Worm (Caenorhabditis elegans) whole organism, young adult: ENCODE measurements around the gene F07C3.2.

Experiments used
- B0019.2 ChIP-seq: fragments of 200-800 bp; sonication (Bioruptor generic); conservative IDR thresholded peaks from 2 replicates; pipeline ENCODE4 v1.3.6; 2022; ENCODE audit warnings: missing genetic modification reagents, missing genetic modification characterization, missing compliant biosample characterization
- B0035.1 ChIP-seq: sonication (generic microtip); optimal IDR thresholded peaks from 2 replicates; lab custom pipeline; 2016; ENCODE audit warnings: missing genetic modification characterization, mild to moderate bottlenecking, missing compliant biosample characterization, missing genotype, missing genetic modification reagents
- C06A6.2 ChIP-seq: fragments of 200-800 bp; sonication (Bioruptor generic); conservative IDR thresholded peaks from 2 replicates; pipeline ENCODE4 v1.3.6; 2022; ENCODE audit warnings: missing genetic modification characterization, missing compliant biosample characterization
- C17E4.6 ChIP-seq: fragments of 200-800 bp; sonication (Bioruptor generic); IDR thresholded peaks from 2 replicates; pipeline ENCODE4 v1.3.6; 2022; ENCODE audit warnings: missing genetic modification reagents, missing genetic modification characterization, missing compliant biosample characterization
- F37B4.10 ChIP-seq: fragments of 200-800 bp; sonication (Bioruptor generic); IDR thresholded peaks from 2 replicates; pipeline ENCODE4 v1.3.6; 2022; ENCODE audit warnings: missing genetic modification characterization, missing compliant biosample characterization
- F52B5.7 ChIP-seq: sonication (generic microtip); optimal IDR thresholded peaks from 2 replicates; lab custom pipeline; 2016; ENCODE audit warnings: mild to moderate bottlenecking, missing genetic modification characterization, missing compliant biosample characterization
- F55B11.4 ChIP-seq: sonication (generic microtip); optimal IDR thresholded peaks from 2 replicates; lab custom pipeline; 2016; ENCODE audit warnings: missing compliant biosample characterization, missing genetic modification characterization, borderline replicate concordance; ENCODE audit not compliant: insufficient read depth
- K11D2.4 ChIP-seq: fragments of 200-800 bp; sonication (Bioruptor generic); IDR thresholded peaks from 2 replicates; pipeline ENCODE4 v1.3.6; 2022; ENCODE audit warnings: missing genetic modification reagents, missing genetic modification characterization, missing compliant biosample characterization
- K12H6.12 ChIP-seq: fragments of 200-800 bp; sonication (Bioruptor generic); optimal IDR thresholded peaks from 2 replicates; lab custom pipeline; 2018; ENCODE audit warnings: mild to moderate bottlenecking, missing genetic modification characterization, missing compliant biosample characterization
- T07F8.4 ChIP-seq: sonication (generic microtip); optimal IDR thresholded peaks from 2 replicates; lab custom pipeline; 2016; ENCODE audit warnings: mild to moderate bottlenecking, missing genetic modification characterization, moderate library complexity, missing compliant biosample characterization
- Y53G8AR.9 ChIP-seq: fragments of 200-800 bp; sonication (Bioruptor generic); conservative IDR thresholded peaks from 2 replicates; pipeline ENCODE4 v1.3.6; 2022; ENCODE audit warnings: missing genetic modification reagents, missing genetic modification characterization, missing compliant biosample characterization
- Y95B8A.8 ChIP-seq: fragments of 200-800 bp; sonication (Bioruptor generic); IDR thresholded peaks from 2 replicates; pipeline ENCODE4 v1.3.6; 2022; ENCODE audit warnings: missing genetic modification reagents, missing genetic modification characterization, missing compliant biosample characterization
- aptf-2 ChIP-seq: fragments of 200-800 bp; sonication (Bioruptor generic); conservative IDR thresholded peaks from 2 replicates; pipeline ENCODE4 v1.3.6; 2022; ENCODE audit warnings: missing genetic modification reagents, missing genetic modification characterization, missing compliant biosample characterization
- attf-3 ChIP-seq: fragments of 200-800 bp; sonication (Bioruptor generic); conservative IDR thresholded peaks from 2 replicates; pipeline ENCODE4 v1.3.6; 2022; ENCODE audit warnings: missing genetic modification reagents, missing genetic modification characterization, missing compliant biosample characterization
- bed-2 ChIP-seq: fragments of 200-800 bp; sonication (Bioruptor generic); IDR thresholded peaks from 2 replicates; pipeline ENCODE4 v1.3.6; 2022; ENCODE audit warnings: missing genetic modification reagents, missing genetic modification characterization, missing compliant biosample characterization
- ccch-3 ChIP-seq: fragments of 200-800 bp; sonication (Bioruptor generic); optimal IDR thresholded peaks from 2 replicates; lab custom pipeline; 2018; ENCODE audit warnings: mild to moderate bottlenecking, missing genetic modification characterization, missing compliant biosample characterization
- ceh-91 ChIP-seq: fragments of 200-800 bp; sonication (Bioruptor generic); IDR thresholded peaks from 2 replicates; pipeline ENCODE4 v1.3.6; 2022; ENCODE audit warnings: missing genetic modification reagents, missing genetic modification characterization, missing compliant biosample characterization
- dpl-1 ChIP-seq: fragments of 150-350 bp; optimal IDR thresholded peaks from 2 replicates; lab custom pipeline; 2014; ENCODE audit warnings: missing biosample characterization, missing genetic modification reagents, missing genetic modification characterization
- efl-1 ChIP-seq: fragments of 150-350 bp; optimal IDR thresholded peaks from 2 replicates; lab custom pipeline; 2014; ENCODE audit warnings: missing biosample characterization, missing genetic modification reagents, missing genetic modification characterization
- egrh-3 ChIP-seq: fragments of 200-800 bp; sonication (Bioruptor generic); IDR thresholded peaks from 2 replicates; pipeline ENCODE4 v1.3.6; 2022; ENCODE audit warnings: missing genetic modification reagents, missing genetic modification characterization, missing compliant biosample characterization
- gei-17 ChIP-seq: fragments of 200-800 bp; sonication (Bioruptor generic); optimal IDR thresholded peaks from 2 replicates; lab custom pipeline; 2018; ENCODE audit warnings: mild to moderate bottlenecking, missing genetic modification characterization, missing compliant biosample characterization
- him-1 ChIP-seq: sonication (generic microtip); optimal IDR thresholded peaks from 2 replicates; lab custom pipeline; 2016; ENCODE audit warnings: missing genotype, missing genetic modification reagents, missing genetic modification characterization, missing compliant biosample characterization
- hmg-1.2 ChIP-seq: fragments of 200-800 bp; sonication (Bioruptor generic); IDR thresholded peaks from 2 replicates; pipeline ENCODE4 v1.3.6; 2022; ENCODE audit warnings: missing genetic modification reagents, missing genetic modification characterization, missing compliant biosample characterization
- hrde-1 ChIP-seq: sonication (generic microtip); optimal IDR thresholded peaks from 2 replicates; lab custom pipeline; 2016; ENCODE audit warnings: missing genetic modification characterization, mild to moderate bottlenecking, missing compliant biosample characterization, moderate library complexity, missing genotype, missing genetic modification reagents, borderline replicate concordance
- lin-26 ChIP-seq: fragments of 200-800 bp; sonication (Bioruptor generic); IDR thresholded peaks from 2 replicates; pipeline ENCODE4 v1.3.6; 2022; ENCODE audit warnings: missing genetic modification reagents, missing genetic modification characterization, missing compliant biosample characterization
- madf-6 ChIP-seq: fragments of 200-800 bp; sonication (Bioruptor generic); IDR thresholded peaks from 2 replicates; pipeline ENCODE4 v1.3.6; 2022; ENCODE audit warnings: missing genetic modification reagents, missing genetic modification characterization, missing compliant biosample characterization
- mes-4 ChIP-seq: sonication (generic microtip); optimal IDR thresholded peaks from 2 replicates; lab custom pipeline; 2016; ENCODE audit warnings: missing genotype, missing genetic modification characterization, missing compliant biosample characterization
- nfya-1 ChIP-seq: sonication (generic microtip); optimal IDR thresholded peaks from 2 replicates; lab custom pipeline; 2017; ENCODE audit warnings: antibody characterized with exemption, missing compliant biosample characterization, missing genetic modification characterization, borderline replicate concordance; ENCODE audit not compliant: insufficient read depth
- nfya-2 ChIP-seq: fragments of 200-800 bp; sonication (Bioruptor generic); IDR thresholded peaks from 2 replicates; pipeline ENCODE4 v1.3.6; 2022; ENCODE audit warnings: missing genetic modification reagents, missing genetic modification characterization, missing compliant biosample characterization
- nhr-27 ChIP-seq: fragments of 200-800 bp; sonication (Bioruptor generic); optimal IDR thresholded peaks from 2 replicates; lab custom pipeline; 2018; ENCODE audit warnings: mild to moderate bottlenecking, missing genetic modification characterization, moderate library complexity, missing compliant biosample characterization
- nhr-80 ChIP-seq: sonication (generic microtip); optimal IDR thresholded peaks from 2 replicates; lab custom pipeline; 2016; ENCODE audit warnings: missing genetic modification characterization, missing compliant biosample characterization
- pbrm-1 ChIP-seq: fragments of 200-800 bp; sonication (Bioruptor generic); IDR thresholded peaks from 2 replicates; pipeline ENCODE4 v1.3.6; 2022; ENCODE audit warnings: missing genetic modification reagents, missing genetic modification characterization, missing compliant biosample characterization
- pha-4 ChIP-seq: fragments of 150-350 bp; sonication (generic microtip); optimal IDR thresholded peaks from 2 replicates; lab custom pipeline; 2014; ENCODE audit warnings: missing biosample characterization, missing genetic modification reagents, missing genetic modification characterization
- sea-2 ChIP-seq: fragments of 200-800 bp; sonication (Bioruptor generic); IDR thresholded peaks from 2 replicates; pipeline ENCODE4 v1.3.6; 2022; ENCODE audit warnings: missing genetic modification characterization, missing compliant biosample characterization
- snpc-1.1 ChIP-seq: sonication (generic microtip); optimal IDR thresholded peaks from 2 replicates; lab custom pipeline; 2017; ENCODE audit warnings: missing genetic modification characterization, mild to moderate bottlenecking, missing compliant biosample characterization, antibody characterized with exemption, moderate library complexity, missing genotype, missing genetic modification reagents; ENCODE audit not compliant: insufficient read depth
- snpc-4 ChIP-seq, 5 experiments: fragments of 150-350 bp in 1 of 5; sonication (generic microtip) in 4 of 5; optimal IDR thresholded peaks; 2 replicates each; lab custom pipeline; 2014 to 2018; ENCODE audit warnings: missing genetic modification characterization in 5 of 5, missing biosample characterization in 3 of 5, antibody characterized with exemption in 2 of 5, mild to moderate bottlenecking in 2 of 5, missing compliant biosample characterization in 2 of 5, missing genotype in 2 of 5, moderate library complexity in 2 of 5, missing genetic modification reagents in 1 of 5
- tbx-9 ChIP-seq: sonication (generic microtip); optimal IDR thresholded peaks from 2 replicates; lab custom pipeline; 2016; ENCODE audit warnings: borderline replicate concordance, missing genetic modification characterization, inconsistent platforms, missing compliant biosample characterization
- tlf-1 ChIP-seq: fragments of 200-800 bp; sonication (Bioruptor generic); optimal IDR thresholded peaks from 2 replicates; lab custom pipeline; 2018; ENCODE audit warnings: mild to moderate bottlenecking, missing genetic modification characterization, missing compliant biosample characterization
- zim-3 ChIP-seq: sonication (generic microtip); optimal IDR thresholded peaks from 2 replicates; lab custom pipeline; 2017; ENCODE audit warnings: mild to moderate bottlenecking, missing genetic modification characterization, moderate library complexity, missing compliant biosample characterization
- ztf-18 ChIP-seq: sonication (generic microtip); optimal IDR thresholded peaks from 2 replicates; lab custom pipeline; 2016; ENCODE audit warnings: missing genotype, mild to moderate bottlenecking, missing genetic modification characterization, missing compliant biosample characterization
- ztf-22 ChIP-seq: fragments of 200-800 bp; sonication (Bioruptor generic); optimal IDR thresholded peaks from 2 replicates; lab custom pipeline; 2018; ENCODE audit warnings: mild to moderate bottlenecking, missing genetic modification characterization, moderate library complexity, missing compliant biosample characterization
- ztf-26 ChIP-seq: sonication (generic microtip); optimal IDR thresholded peaks from 2 replicates; lab custom pipeline; 2017; ENCODE audit warnings: missing genetic modification characterization, missing compliant biosample characterization
- ztf-3 ChIP-seq: fragments of 200-800 bp; sonication (Bioruptor generic); optimal IDR thresholded peaks from 2 replicates; lab custom pipeline; 2018; ENCODE audit warnings: mild to moderate bottlenecking, missing genetic modification characterization, missing compliant biosample characterization

The F07C3.2 gene

DNA sequence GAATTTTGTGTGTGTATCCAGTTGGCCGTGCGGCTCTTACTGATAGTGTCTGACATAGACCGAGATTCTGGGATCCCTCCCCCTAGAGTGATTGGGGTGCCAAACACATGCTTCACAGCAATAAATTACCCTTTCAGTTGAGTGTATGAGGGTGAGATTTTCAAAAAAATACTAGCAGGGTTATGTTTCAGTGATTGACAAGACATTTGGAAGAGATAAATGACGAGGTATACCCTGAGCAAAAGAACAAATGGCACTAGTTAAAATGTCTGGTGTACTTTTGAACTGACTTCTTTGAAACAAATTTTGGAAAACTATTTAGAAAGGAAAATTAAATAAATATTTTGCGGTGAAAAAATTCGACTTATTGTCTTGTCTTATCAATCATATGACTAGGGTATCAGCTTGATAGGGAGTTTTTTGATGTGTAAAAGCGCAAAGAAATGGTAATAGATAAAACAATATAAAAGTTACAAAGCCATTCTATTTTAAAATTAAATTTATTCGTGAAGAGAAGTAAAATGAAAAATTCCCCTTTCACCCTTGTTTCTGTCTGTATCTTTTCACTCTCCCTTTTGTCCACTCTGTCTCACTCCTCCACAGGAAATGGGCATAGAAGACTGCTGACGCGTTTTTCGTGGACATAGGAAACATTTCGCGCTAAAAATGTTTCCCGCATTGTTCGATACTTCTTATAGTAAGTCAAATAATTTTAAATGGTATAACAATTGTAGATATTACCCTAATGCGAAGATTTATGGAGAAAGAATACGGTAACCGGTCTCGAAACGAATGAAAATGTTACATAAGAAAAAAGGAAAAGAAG lies 17.5 kb downstream of the F07C3.2 start, which contains the start of gene glo-4 (continued):
- TF ChIP-seq nhr-27 (no peak), efl-1 (GFP tag; lab: Kevin White, UChicago) (peak; percentile 71), F52B5.7 (tag; lab: Kevin White, UChicago) (no peak), nfya-2 (GFP tag; lab: Robert Waterston, UW) (no peak), aptf-2 (GFP tag; lab: Robert Waterston, UW) (no peak), Y95B8A.8 (GFP tag; lab: Robert Waterston, UW) (no peak), sea-2 (no peak), nhr-80 (peak; percentile 62), gei-17 (no peak), K11D2.4 (GFP tag; lab: Robert Waterston, UW) (no peak), snpc-1.1 (tag; lab: Kevin White, UChicago) (no peak), F37B4.10 (no peak), C17E4.6 (no peak), tlf-1 (GFP tag; lab: Kevin White, UChicago) (no peak), snpc-4 (GFP tag; optimal IDR thresholded peaks at IDR 0.05; lab: Kevin White, UChicago) (no peak), snpc-4 (tag; optimal IDR thresholded peaks at IDR 0.05; lab: Kevin White, UChicago) (peak in 1 of 4 experiments; percentile 11), lin-26 (no peak), tbx-9 (no peak), him-1 (tag; lab: Kevin White, UChicago) (no peak), ztf-18 (tag; lab: Kevin White, UChicago) (peak; percentile 91), ztf-22 (GFP tag; lab: Kevin White, UChicago) (no peak), pbrm-1 (GFP tag; lab: Robert Waterston, UW) (0 out of 2 replicates have a peak, but pooled peaks have one; percentile 54), madf-6 (peak; percentile 73), T07F8.4 (no peak), F55B11.4 (no peak), zim-3 (tag; lab: Kevin White, UChicago) (no peak), B0035.1 (no peak), nfya-1 (tag; lab: Kevin White, UChicago) (no peak), ztf-3 (GFP tag; lab: Kevin White, UChicago) (no peak), Y53G8AR.9 (GFP tag; lab: Robert Waterston, UW) (peak; percentile 71; the same call in 1 of the 2 replicates), egrh-3 (no peak), ccch-3 (GFP tag; lab: Kevin White, UChicago) (no peak), attf-3 (GFP tag; lab: Robert Waterston, UW) (no peak), bed-2 (GFP tag; lab: Robert Waterston, UW) (no peak), mes-4 (tag; lab: Kevin White, UChicago) (no peak), B0019.2 (GFP tag; lab: Robert Waterston, UW) (no peak), ztf-26 (no peak), hmg-1.2 (GFP tag; lab: Robert Waterston, UW) (peak; percentile 69), pha-4 (tag; lab: Kevin White, UChicago) (no peak), ceh-91 (GFP tag; lab: Robert Waterston, UW) (no peak), K12H6.12 (no peak), C06A6.2 (no peak), hrde-1 (tag; lab: Kevin White, UChicago) (no peak), dpl-1 (GFP tag; lab: Kevin White, UChicago) (peak; percentile 56)
